Fruit fly (Drosophila melanogaster): Measurements from ENCODE around the gene CG31897.

The CG31897 gene

DNA sequence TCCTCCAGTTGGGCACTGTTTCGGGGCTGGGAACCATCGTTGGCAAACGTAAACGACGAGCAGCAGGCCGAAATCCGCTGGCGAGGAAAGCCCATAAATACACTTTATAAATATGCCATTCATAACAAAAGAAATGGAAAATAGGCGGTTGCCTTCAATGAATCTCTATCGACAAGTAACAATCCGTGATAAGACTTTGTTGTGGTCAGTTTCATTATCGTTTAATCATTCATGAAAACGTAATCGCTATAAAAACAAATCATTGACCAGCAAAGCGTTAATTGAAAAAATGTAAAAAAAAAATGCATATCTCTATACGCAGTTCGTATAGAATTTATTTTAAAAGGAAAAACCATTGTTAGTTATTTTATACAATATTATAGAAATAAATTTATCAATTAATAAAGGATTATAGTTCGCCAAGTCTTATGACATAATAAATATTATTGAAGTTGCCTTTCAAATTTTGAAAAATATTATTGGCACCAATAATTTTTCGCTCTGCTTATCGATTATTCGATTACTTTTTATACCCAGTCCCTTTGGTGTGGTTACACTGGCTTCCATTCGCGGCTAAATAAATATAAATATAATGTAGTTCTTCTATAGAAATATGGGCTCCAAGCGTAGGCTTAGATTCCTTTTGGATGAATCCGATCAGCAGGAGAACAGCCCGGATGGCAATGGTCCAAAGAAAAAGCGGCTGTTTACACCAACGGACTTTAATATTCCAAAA, 42.2 kb upstream of the CG31897 start, which contains the start of gene CG31898:
CG31898 (plus strand) TSS at position 559 of the 736 bp plus-strand sequence.
- TF ChIP-seq CG12605 (GFP tag; IDR thresholded peaks at IDR 0.05) = no peak
- no peak for TF ChIP-seq Snoo (tag; optimal IDR thresholded peaks at IDR 0.05)
- no peak for TF ChIP-seq CG8159 (tag; optimal IDR thresholded peaks at IDR 0.05)
- no peak for TF ChIP-seq D1 (tag; optimal IDR thresholded peaks at IDR 0.05)
- no peak for TF ChIP-seq CG32121 (GFP tag; IDR thresholded peaks at IDR 0.05)
- no peak for TF ChIP-seq Ets98B (GFP tag; IDR thresholded peaks at IDR 0.05)
- no peak for TF ChIP-seq EcR (GFP tag; optimal IDR thresholded peaks at IDR 0.05)
- no peak for TF ChIP-seq CG34367 (tag; optimal IDR thresholded peaks at IDR 0.05)
- no peak for TF ChIP-seq fd96Ca (GFP tag; IDR thresholded peaks at IDR 0.05)
- TF ChIP-seq CG10348 (GFP tag; IDR thresholded peaks at IDR 0.05) = no peak
- no peak for TF ChIP-seq CG4496 (GFP tag; IDR thresholded peaks at IDR 0.05)
- TF ChIP-seq CG14655 (GFP tag; optimal IDR thresholded peaks at IDR 0.05) = no peak
- no peak for TF ChIP-seq gl (tag; optimal IDR thresholded peaks at IDR 0.05)

DNA sequence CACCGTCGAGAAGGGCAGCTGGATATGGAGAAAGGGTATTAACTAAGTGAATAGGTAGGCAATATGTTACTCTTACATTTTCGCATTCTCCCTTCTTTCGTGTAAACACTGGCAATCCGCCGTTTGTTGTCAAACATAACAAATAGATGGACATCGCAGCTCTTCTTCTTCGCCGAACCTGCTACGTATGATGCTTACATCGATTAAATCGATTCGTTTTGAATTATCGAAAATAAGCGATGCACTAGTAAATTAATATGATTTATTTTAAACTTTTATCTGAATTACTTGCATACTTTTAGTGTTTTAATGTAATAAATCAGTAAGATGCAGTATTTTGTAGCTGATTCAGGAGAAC, 39.3 kb upstream of the CG31897 start, which contains the start of gene fy:
fy (minus strand) TSS at position 353 of the 358 bp plus-strand sequence.
- TF ChIP-seq CG32121 (GFP tag; IDR thresholded peaks at IDR 0.05) = no peak
- no peak for TF ChIP-seq CG17806 (tag; optimal IDR thresholded peaks at IDR 0.05)
- TF ChIP-seq CG8301 (tag; optimal IDR thresholded peaks at IDR 0.05) = no peak
- TF ChIP-seq CG15710 (tag; optimal IDR thresholded peaks at IDR 0.05) = no peak
- no peak for TF ChIP-seq fd96Ca (GFP tag; IDR thresholded peaks at IDR 0.05)
- no peak for TF ChIP-seq CG10348 (GFP tag; IDR thresholded peaks at IDR 0.05)
- no peak for TF ChIP-seq gl (tag; optimal IDR thresholded peaks at IDR 0.05)
- no peak for TF ChIP-seq Pif1A (GFP tag; optimal IDR thresholded peaks at IDR 0.05)
- TF ChIP-seq Snoo (tag; optimal IDR thresholded peaks at IDR 0.05) = no peak
- TF ChIP-seq Ets98B (GFP tag; IDR thresholded peaks at IDR 0.05) = no peak
- TF ChIP-seq CG12605 (GFP tag; IDR thresholded peaks at IDR 0.05) = no peak
- no peak for TF ChIP-seq CG4496 (GFP tag; IDR thresholded peaks at IDR 0.05)
- TF ChIP-seq rn (GFP tag; IDR thresholded peaks at IDR 0.05) = no peak
- TF ChIP-seq CG14655 (GFP tag; optimal IDR thresholded peaks at IDR 0.05) = no peak

DNA sequence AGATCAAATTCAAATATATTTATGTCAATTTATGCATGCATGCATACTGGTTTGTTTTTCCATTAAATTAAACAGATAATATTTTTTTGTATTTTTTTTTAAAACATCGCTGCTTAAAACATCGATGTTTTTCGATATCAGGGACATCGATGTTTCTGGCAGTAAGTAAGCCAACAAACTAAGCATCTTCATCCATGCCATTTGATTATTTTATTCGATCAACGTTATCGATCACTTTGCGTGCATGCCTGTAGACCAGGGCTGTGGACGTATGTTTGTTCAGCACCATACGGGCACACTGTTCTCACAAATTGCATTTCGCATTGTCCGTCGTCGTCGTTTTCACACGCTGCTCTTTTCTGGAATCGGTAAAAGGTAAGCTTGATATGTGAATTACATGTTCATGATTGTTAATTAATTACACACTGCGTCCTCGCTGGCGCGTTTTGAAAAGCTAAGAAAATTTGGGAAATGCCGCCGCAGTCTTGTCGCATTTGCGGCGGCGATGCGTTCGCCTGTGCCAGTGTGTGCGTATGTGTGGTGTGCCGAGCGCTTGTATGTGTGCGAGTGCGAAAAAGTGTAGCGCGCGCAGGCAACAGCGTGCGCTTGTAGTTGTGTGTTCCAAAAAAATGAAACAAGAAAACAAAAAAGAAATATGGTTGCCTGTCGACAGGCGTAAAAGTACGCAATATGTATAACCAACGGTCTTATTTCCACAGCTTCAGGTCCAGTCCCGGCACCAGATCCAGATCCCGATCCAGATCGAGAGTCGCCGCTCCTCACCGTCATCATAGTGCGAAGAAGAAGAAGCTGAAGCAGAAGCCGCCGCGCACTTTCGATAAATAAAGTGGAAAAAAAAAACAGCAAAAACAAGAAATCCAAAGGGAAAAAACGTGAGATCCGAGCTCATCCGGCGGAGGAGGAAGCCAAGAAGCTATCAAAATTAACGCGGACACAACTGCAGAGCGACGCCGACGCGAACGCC, 38.7 kb upstream of the CG31897 start, which contains the start of gene emb:
emb (plus strand) TSS at position 288 of the 985 bp plus-strand sequence.
- TF ChIP-seq CG14655 (GFP tag; optimal IDR thresholded peaks at IDR 0.05) (no peak), CG10348 (GFP tag; IDR thresholded peaks at IDR 0.05) (no peak), CG17806 (tag; optimal IDR thresholded peaks at IDR 0.05) (peak; percentile 3), D1 (tag; optimal IDR thresholded peaks at IDR 0.05) (no peak), CG15710 (tag; optimal IDR thresholded peaks at IDR 0.05) (peak; percentile 35), gl (tag; optimal IDR thresholded peaks at IDR 0.05) (peak; percentile 74), CG34367 (tag; optimal IDR thresholded peaks at IDR 0.05) (peak; percentile 39), CG8301 (tag; optimal IDR thresholded peaks at IDR 0.05) (no peak), EcR (GFP tag; optimal IDR thresholded peaks at IDR 0.05) (peak; percentile 11), rn (GFP tag; IDR thresholded peaks at IDR 0.05) (peak; percentile 24; the same call in 1 of the 2 replicates), Ets98B (GFP tag; IDR thresholded peaks at IDR 0.05) (0 out of 2 replicates have a peak, but pooled peaks have one; percentile 36), CG12605 (GFP tag; IDR thresholded peaks at IDR 0.05) (peak; percentile 73; the same call in 1 of the 2 replicates), CG8159 (tag; optimal IDR thresholded peaks at IDR 0.05) (peak; percentile 49), Snoo (tag; optimal IDR thresholded peaks at IDR 0.05) (peak; percentile 41), CG13204 (GFP tag; optimal IDR thresholded peaks at IDR 0.05) (no peak), CG4496 (GFP tag; IDR thresholded peaks at IDR 0.05) (peak; percentile 72), CG32121 (GFP tag; IDR thresholded peaks at IDR 0.05) (peak; percentile 49; the same call in 1 of the 2 replicates), CG9948 (tag; optimal IDR thresholded peaks at IDR 0.05) (peak; percentile 12), fd96Ca (GFP tag; IDR thresholded peaks at IDR 0.05) (peak; percentile 50)

DNA sequence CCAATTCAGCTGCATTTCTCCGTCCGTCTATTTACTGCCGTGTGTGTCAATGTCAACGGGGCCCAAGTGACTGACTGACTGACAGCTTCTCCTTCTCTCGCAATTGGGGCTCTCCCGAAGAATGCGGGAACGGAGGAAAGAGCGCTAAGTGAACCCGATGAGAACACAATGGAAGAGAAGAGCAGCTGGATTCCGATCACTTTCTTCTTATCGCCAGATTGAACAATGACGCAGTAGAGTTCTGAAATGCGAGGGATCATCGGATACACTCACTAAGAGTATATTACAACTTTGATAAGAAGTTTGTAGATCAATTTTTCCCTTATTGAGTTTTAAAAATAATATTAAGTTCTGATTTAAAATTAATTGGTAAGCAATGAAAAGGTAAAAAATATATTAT, 30.7 kb upstream of the CG31897 start, which contains the start of gene Naglu:
Naglu (minus strand) TSS at position 339 of the 400 bp plus-strand sequence.
- peak; percentile 57 for TF ChIP-seq EcR (GFP tag; optimal IDR thresholded peaks at IDR 0.05)
- no peak for TF ChIP-seq CG9948 (tag; optimal IDR thresholded peaks at IDR 0.05)

DNA sequence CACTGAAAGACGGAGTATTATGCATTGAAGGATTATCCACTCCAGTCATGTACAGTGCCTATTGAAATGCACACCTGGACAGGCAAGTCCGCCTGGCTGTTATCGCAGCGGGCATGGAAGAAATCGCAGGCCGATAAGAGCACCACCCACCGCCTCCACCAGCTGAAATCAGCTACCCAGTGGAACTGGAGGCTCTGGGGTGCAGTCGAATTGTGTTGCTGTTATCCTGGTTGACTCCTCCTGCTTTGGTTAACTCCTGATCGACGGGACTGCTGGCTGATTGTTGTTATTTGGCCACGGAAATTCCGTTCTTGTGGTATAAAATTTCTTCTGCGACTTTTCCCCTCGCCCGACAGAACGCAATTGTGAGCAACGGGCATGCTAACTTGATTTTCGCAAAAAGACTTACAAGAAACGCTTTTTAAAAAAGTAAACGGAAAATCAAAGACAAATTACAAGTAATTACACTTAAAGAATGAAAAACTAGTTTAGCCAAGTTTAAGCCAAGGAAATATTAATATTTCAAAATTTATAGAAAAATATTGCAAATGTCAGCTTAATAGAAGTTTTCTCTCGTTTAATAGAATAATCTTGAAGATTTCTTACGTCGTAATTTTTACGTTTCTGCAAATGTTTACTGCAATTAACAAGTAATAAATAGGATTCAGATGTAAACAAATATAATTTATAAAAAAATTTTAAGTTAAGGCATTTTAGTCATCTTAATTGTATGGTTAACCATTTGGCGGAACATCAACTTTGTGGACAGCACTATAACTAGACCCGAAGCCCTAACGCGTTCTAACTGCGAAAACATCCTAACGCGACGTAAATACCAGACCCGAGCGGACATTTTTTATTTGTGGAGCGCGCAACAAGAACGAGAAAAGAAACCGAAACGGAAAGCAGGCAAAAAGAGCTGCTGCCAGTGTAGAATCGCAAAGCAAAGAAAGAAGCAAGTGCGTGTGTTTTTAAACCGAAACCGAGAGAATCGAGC, 27.1 kb upstream of the CG31897 start, which contains the start of the genes CG13398 and Akap200:
CG13398 (minus strand) TSS at position 370 of the 997 bp plus-strand sequence.
Akap200 (plus strand) TSS at position 804 of the 997 bp plus-strand sequence.
- TF ChIP-seq D1 (tag; optimal IDR thresholded peaks at IDR 0.05) (peak; percentile 39), fd96Ca (GFP tag; IDR thresholded peaks at IDR 0.05) (peak; percentile 25; the same call in 1 of the 3 replicates), CG12605 (GFP tag; IDR thresholded peaks at IDR 0.05) (no peak), CG15710 (tag; optimal IDR thresholded peaks at IDR 0.05) (peak; percentile 28), Pif1A (GFP tag; optimal IDR thresholded peaks at IDR 0.05) (no peak), CG13204 (GFP tag; optimal IDR thresholded peaks at IDR 0.05) (no peak), Ets98B (GFP tag; IDR thresholded peaks at IDR 0.05) (peak; percentile 35), EcR (GFP tag; optimal IDR thresholded peaks at IDR 0.05) (no peak), CG8301 (tag; optimal IDR thresholded peaks at IDR 0.05) (no peak), Snoo (tag; optimal IDR thresholded peaks at IDR 0.05) (no peak), Pif1B (GFP tag; optimal IDR thresholded peaks at IDR 0.05) (peak; percentile 44), CG32121 (GFP tag; IDR thresholded peaks at IDR 0.05) (peak; percentile 44; the same call in 1 of the 2 replicates), CG10348 (GFP tag; IDR thresholded peaks at IDR 0.05) (no peak), CG9948 (tag; optimal IDR thresholded peaks at IDR 0.05) (peak; percentile 28), CG34367 (tag; optimal IDR thresholded peaks at IDR 0.05) (no peak), CG14655 (GFP tag; optimal IDR thresholded peaks at IDR 0.05) (no peak), CG4496 (GFP tag; IDR thresholded peaks at IDR 0.05) (0 out of 3 replicates have a peak, but pooled peaks have one; percentile 15), CG17806 (tag; optimal IDR thresholded peaks at IDR 0.05) (no peak), gl (tag; optimal IDR thresholded peaks at IDR 0.05) (no peak), rn (GFP tag; IDR thresholded peaks at IDR 0.05) (no peak), CG8159 (tag; optimal IDR thresholded peaks at IDR 0.05) (peak; percentile 57)
